Worm (Caenorhabditis elegans) whole organism, early embryonic: ENCODE measurements around the gene oig-2.

Experiments used
- B0310.2 ChIP-seq: sonication (generic microtip); optimal IDR thresholded peaks from 2 replicates; lab custom pipeline; 2016; ENCODE audit warnings: mild to moderate bottlenecking, missing genetic modification characterization, missing compliant biosample characterization
- ama-1 ChIP-seq: fragments of 150-350 bp; optimal IDR thresholded peaks from 2 replicates; lab custom pipeline; 2014
- flt-1 ChIP-seq: fragments of 200-800 bp; sonication (Bioruptor generic); IDR thresholded peaks from 2 replicates; pipeline ENCODE4 v1.3.6; 2022; ENCODE audit warnings: missing genetic modification characterization, missing compliant biosample characterization
- pes-1 ChIP-seq: fragments of 200-800 bp; sonication (Bioruptor generic); IDR thresholded peaks from 2 replicates; pipeline ENCODE4 v1.3.6; 2022; ENCODE audit warnings: missing genetic modification reagents, missing genetic modification characterization, missing compliant biosample characterization
- scrt-1 ChIP-seq: fragments of 200-800 bp; sonication (Bioruptor generic); IDR thresholded peaks from 2 replicates; pipeline ENCODE4 v1.3.6; 2022; ENCODE audit warnings: missing genetic modification characterization, missing compliant biosample characterization
- sea-1 ChIP-seq: fragments of 200-800 bp; sonication (Bioruptor generic); conservative IDR thresholded peaks from 2 replicates; pipeline ENCODE4 v1.3.6; 2022; ENCODE audit warnings: missing genetic modification characterization, missing compliant biosample characterization
- tbx-37 ChIP-seq: fragments of 200-800 bp; sonication (Bioruptor generic); conservative IDR thresholded peaks from 2 replicates; pipeline ENCODE4 v1.3.6; 2022; ENCODE audit warnings: missing genetic modification reagents, missing genetic modification characterization, missing compliant biosample characterization
- tra-4 ChIP-seq: sonication (generic microtip); optimal IDR thresholded peaks from 2 replicates; lab custom pipeline; 2017; ENCODE audit warnings: missing genetic modification characterization, missing compliant biosample characterization

DNA sequence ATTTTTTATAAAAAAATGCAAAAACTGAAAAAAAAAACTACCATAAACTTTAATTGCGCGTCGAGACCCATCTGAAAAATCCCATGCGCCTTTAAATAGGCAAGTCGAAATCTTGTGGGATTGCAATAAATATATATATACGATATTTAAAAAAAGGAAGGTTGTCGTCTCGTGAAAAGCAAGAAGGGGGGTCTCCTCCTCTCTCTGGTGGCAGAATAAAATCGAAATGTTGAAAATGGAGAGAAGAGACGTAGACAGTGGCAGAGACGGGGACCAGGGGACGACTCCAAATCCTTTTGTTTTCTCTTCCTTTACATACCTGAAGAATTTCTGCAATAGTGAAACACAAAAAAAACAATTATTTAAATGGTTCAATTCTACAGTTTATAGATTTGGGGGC, 6.0 kb upstream of the oig-2 start, which contains the start of gene F18A11.5:
- TF ChIP-seq pes-1 (GFP tag; lab: Robert Waterston, UW) (no peak), tbx-37 (GFP tag; lab: Robert Waterston, UW) (no peak), sea-1 (GFP tag; lab: Robert Waterston, UW) (no peak), scrt-1 (GFP tag; lab: Robert Waterston, UW) (no peak), ama-1 (lab: Kevin White, UChicago) (no peak), flt-1 (no peak), tra-4 (tag; lab: Kevin White, UChicago) (no peak), B0310.2 (no peak)
